Worm (Caenorhabditis elegans): ENCODE measurements around the gene pho-13.

pho-13 gene

DNA sequence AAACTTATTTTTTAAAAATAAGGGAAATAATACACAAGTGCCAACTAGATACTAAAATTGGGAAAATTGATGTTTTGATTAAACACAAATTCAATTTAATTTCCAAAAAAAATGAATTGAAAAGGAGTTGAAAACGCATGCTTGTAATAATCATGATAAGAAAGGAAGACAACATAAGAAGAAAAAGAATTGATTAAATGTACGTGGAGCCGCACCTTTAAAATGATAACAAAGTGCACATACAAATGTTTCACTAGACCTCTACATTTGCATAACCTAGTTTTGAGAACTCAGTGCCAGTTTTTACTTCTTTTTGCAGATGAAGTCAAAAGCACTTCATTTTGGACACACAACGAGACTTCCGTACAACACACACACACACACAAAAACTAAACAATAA lies 45.1 kb downstream of the pho-13 start:
- TF ChIP-seq unc-62 (GFP tag; optimal IDR thresholded peaks at IDR 0.05), result no peak

DNA sequence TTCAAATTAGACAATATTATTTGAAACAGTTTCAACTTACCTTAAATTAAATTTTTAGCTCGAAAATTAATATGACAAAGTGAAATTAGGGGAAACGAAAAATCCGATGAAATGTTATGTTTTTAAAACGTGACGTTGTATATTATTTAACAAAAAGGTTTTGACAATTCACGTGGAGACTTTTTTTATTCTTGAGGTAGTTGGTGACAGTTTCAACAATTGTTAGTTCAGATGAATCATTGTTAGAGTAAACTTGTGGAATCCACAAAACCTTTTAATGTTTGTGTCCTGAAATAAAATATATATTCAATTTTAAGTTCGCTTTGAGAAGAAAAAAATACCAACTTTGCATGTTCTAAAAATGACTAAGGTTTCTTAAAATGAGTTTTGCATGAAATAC lies 47.3 kb downstream of the pho-13 start, which contains the start of gene fut-1:
fut-1 (minus strand) TSS at position 101 of the 400 bp plus-strand sequence.
- no peak for TF ChIP-seq unc-62 (GFP tag; optimal IDR thresholded peaks at IDR 0.05)

DNA sequence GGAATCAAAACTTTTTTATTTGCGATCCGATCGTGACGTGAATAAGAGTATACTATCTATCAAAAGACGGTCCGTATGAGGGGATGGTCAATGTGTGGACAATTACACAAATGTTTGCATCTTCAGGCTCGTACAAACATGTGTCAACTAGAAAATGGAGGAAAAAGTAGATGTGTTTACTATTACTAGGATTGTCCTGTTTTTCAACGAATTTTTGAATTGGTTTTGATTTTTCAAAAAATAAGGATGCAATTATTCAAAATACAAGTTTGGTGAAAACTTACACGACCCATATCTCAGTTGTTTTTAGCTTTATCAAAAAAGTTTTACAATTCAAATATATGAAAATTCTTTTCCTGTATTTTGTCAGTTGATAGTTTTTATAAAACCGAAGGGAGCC lies 51.6 kb downstream of the pho-13 start, which contains the start of gene K08F8.7:
K08F8.7 (minus strand) TSS at position 101 of the 400 bp plus-strand sequence.
- no peak for TF ChIP-seq unc-62 (GFP tag; optimal IDR thresholded peaks at IDR 0.05)

All from whole organism, dauer.